Worm (Caenorhabditis elegans) whole organism, young adult: ENCODE measurements around the gene sra-39.

Source experiments
- fkh-3 ChIP-seq: sonication (generic microtip); optimal IDR thresholded peaks from 2 replicates; lab custom pipeline; 2016; ENCODE audit warnings: mild to moderate bottlenecking, missing genetic modification characterization, missing compliant biosample characterization
- lin-54 ChIP-seq: fragments of 200-800 bp; sonication (Bioruptor generic); optimal IDR thresholded peaks from 2 replicates; lab custom pipeline; 2018; ENCODE audit warnings: mild to moderate bottlenecking, missing genetic modification characterization, missing compliant biosample characterization
- lsl-1 ChIP-seq: fragments of 200-800 bp; sonication (Bioruptor generic); optimal IDR thresholded peaks from 2 replicates; lab custom pipeline; 2018; ENCODE audit warnings: mild to moderate bottlenecking, missing genetic modification characterization, moderate library complexity, missing compliant biosample characterization
- madf-3 ChIP-seq: fragments of 200-800 bp; sonication (Bioruptor generic); IDR thresholded peaks from 2 replicates; pipeline ENCODE4 v1.3.6; 2022; ENCODE audit warnings: missing genetic modification reagents, missing genetic modification characterization, missing compliant biosample characterization

DNA sequence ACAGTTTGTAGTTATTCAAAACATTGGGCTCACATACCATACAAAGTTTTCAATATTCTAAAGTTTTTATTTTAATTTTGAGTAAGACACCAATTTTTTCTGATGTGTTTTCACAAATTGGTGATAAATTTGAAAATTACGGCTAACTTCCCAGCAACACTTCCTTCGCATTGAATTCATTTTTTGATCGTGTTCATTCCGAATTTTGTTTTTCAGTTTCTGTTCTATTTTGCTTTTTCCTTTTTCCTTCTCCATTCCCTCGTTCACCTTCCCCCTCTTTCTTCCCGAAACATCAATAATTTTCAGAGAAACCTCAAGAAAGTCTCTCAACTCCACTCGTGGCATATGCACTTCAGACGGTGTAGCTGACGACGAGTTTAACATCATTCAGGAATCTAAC lies 45.6 kb upstream of the sra-39 start, which contains the start of gene alg-1:
- TF ChIP-seq lin-54 (GFP tag; lab: Kevin White, UChicago) (no peak), madf-3 (GFP tag; lab: Robert Waterston, UW) (no peak), lsl-1 (GFP tag; lab: Kevin White, UChicago) (no peak), fkh-3 (no peak)
